Fruit fly (Drosophila melanogaster) whole organism, embryonic: ENCODE data around the gene SPH93.

Source experiments
- Aef1 ChIP-seq: fragments of 200-800 bp; sonication (Bioruptor generic); IDR thresholded peaks from 3 replicates; pipeline ENCODE4 v1.3.6; 2022; ENCODE audit warnings: missing biosample characterization, missing genetic modification characterization
- Bdp1 ChIP-seq: fragments of 200-800 bp; sonication (Bioruptor generic); optimal IDR thresholded peaks from 3 replicates; lab custom pipeline; 2016; ENCODE audit warnings: missing biosample characterization, missing genetic modification characterization
- CG10959 ChIP-seq: fragments of 200-800 bp; sonication (Bioruptor generic); IDR thresholded peaks from 2 replicates; pipeline ENCODE4 v1.3.6; 2022; ENCODE audit warnings: missing biosample characterization, missing genetic modification characterization
- CG11695 ChIP-seq: fragments of 200-800 bp; sonication (Bioruptor generic); IDR thresholded peaks from 3 replicates; pipeline ENCODE4 v1.3.6; 2022; ENCODE audit warnings: missing biosample characterization, missing genetic modification characterization
- CG11696 ChIP-seq: fragments of 200-800 bp; sonication (Bioruptor generic); IDR thresholded peaks from 2 replicates; pipeline ENCODE4 v1.3.6; 2022; ENCODE audit warnings: missing biosample characterization, missing genetic modification characterization
- CG12155 ChIP-seq: fragments of 200-800 bp; sonication (Bioruptor generic); optimal IDR thresholded peaks from 3 replicates; lab custom pipeline; 2016; ENCODE audit warnings: missing biosample characterization, missing genetic modification characterization
- CG13775 ChIP-seq: fragments of 200-800 bp; sonication (Bioruptor generic); optimal IDR thresholded peaks from 3 replicates; lab custom pipeline; 2017; ENCODE audit warnings: missing biosample characterization, mild to moderate bottlenecking, missing genetic modification characterization
- CG14667 ChIP-seq: fragments of 200-800 bp; sonication (Bioruptor generic); IDR thresholded peaks from 2 replicates; pipeline ENCODE4 v1.3.6; 2022; ENCODE audit warnings: missing biosample characterization, missing genetic modification characterization
- CG14965 ChIP-seq: fragments of 200-800 bp; sonication (Bioruptor generic); optimal IDR thresholded peaks from 2 replicates; lab custom pipeline; 2016; ENCODE audit warnings: missing biosample characterization, missing genetic modification characterization, borderline replicate concordance
- CG15269 ChIP-seq: fragments of 200-800 bp; sonication (Bioruptor generic); optimal IDR thresholded peaks from 2 replicates; lab custom pipeline; 2018; ENCODE audit warnings: missing biosample characterization, mild to moderate bottlenecking, missing genetic modification characterization, moderate library complexity
- CG2199 ChIP-seq: fragments of 200-800 bp; sonication (Bioruptor generic); IDR thresholded peaks from 3 replicates; pipeline ENCODE4 v1.3.6; 2022; ENCODE audit warnings: missing biosample characterization, missing genetic modification characterization
- CG2712 ChIP-seq: fragments of 200-800 bp; optimal IDR thresholded peaks from 3 replicates; lab custom pipeline; 2019; ENCODE audit warnings: missing biosample characterization, mild to moderate bottlenecking, missing genetic modification characterization, moderate library complexity
- CG31388 ChIP-seq: fragments of 200-800 bp; sonication (Bioruptor generic); optimal IDR thresholded peaks from 2 replicates; lab custom pipeline; 2016; ENCODE audit warnings: missing biosample characterization, missing genetic modification characterization
- CG32532 ChIP-seq: fragments of 200-800 bp; sonication (Bioruptor generic); IDR thresholded peaks from 2 replicates; pipeline ENCODE4 v1.3.6; 2022; ENCODE audit warnings: missing biosample characterization, missing genetic modification characterization
- CG3995 ChIP-seq: fragments of 200-800 bp; sonication (Bioruptor generic); optimal IDR thresholded peaks from 3 replicates; lab custom pipeline; 2016; ENCODE audit warnings: missing biosample characterization, missing genetic modification characterization
- CG4328 ChIP-seq: fragments of 200-800 bp; sonication (Bioruptor generic); optimal IDR thresholded peaks from 3 replicates; lab custom pipeline; 2017; ENCODE audit warnings: missing biosample characterization, missing genetic modification reagents, missing genetic modification characterization
- CG4424 ChIP-seq: fragments of 200-800 bp; sonication (Bioruptor generic); optimal IDR thresholded peaks from 3 replicates; lab custom pipeline; 2016; ENCODE audit warnings: missing biosample characterization, missing genetic modification characterization
- CG4617 ChIP-seq: fragments of 200-800 bp; sonication (Bioruptor generic); optimal IDR thresholded peaks from 3 replicates; lab custom pipeline; 2016; ENCODE audit warnings: missing biosample characterization, missing genetic modification characterization, borderline replicate concordance
- CG4707 ChIP-seq: fragments of 200-800 bp; sonication (Bioruptor generic); optimal IDR thresholded peaks from 2 replicates; lab custom pipeline; 2018; ENCODE audit warnings: missing biosample characterization, mild to moderate bottlenecking, missing genetic modification characterization, moderate library complexity
- CG5245 ChIP-seq: fragments of 200-800 bp; sonication (Bioruptor generic); optimal IDR thresholded peaks from 3 replicates; lab custom pipeline; 2016; ENCODE audit warnings: missing biosample characterization, missing genetic modification characterization
- CG6689 ChIP-seq: fragments of 200-800 bp; sonication (Bioruptor generic); IDR thresholded peaks from 2 replicates; pipeline ENCODE4 v1.3.6; 2022; ENCODE audit warnings: missing biosample characterization, missing genetic modification characterization
- CG7271 ChIP-seq: fragments of 200-800 bp; sonication (Bioruptor generic); optimal IDR thresholded peaks from 2 replicates; lab custom pipeline; 2018; ENCODE audit warnings: missing biosample characterization, mild to moderate bottlenecking, missing genetic modification characterization, moderate library complexity
- CG7786 ChIP-seq: fragments of 200-800 bp; sonication (Bioruptor generic); optimal IDR thresholded peaks from 2 replicates; lab custom pipeline; 2016; ENCODE audit warnings: missing biosample characterization, missing genetic modification characterization
- CG7928 ChIP-seq: fragments of 200-800 bp; sonication (Bioruptor generic); optimal IDR thresholded peaks from 2 replicates; lab custom pipeline; 2017; ENCODE audit warnings: missing biosample characterization, mild to moderate bottlenecking, missing genetic modification characterization
- CG8359 ChIP-seq: fragments of 200-800 bp; sonication (Bioruptor generic); optimal IDR thresholded peaks from 2 replicates; lab custom pipeline; 2017; ENCODE audit warnings: missing biosample characterization, mild to moderate bottlenecking, missing genetic modification characterization, borderline replicate concordance
- Elba2 ChIP-seq: fragments of 200-800 bp; sonication (Bioruptor generic); optimal IDR thresholded peaks from 3 replicates; lab custom pipeline; 2016; ENCODE audit warnings: missing biosample characterization, missing genetic modification characterization
- HHEX ChIP-seq: fragments of 200-800 bp; sonication (Bioruptor generic); optimal IDR thresholded peaks from 3 replicates; lab custom pipeline; 2017; ENCODE audit warnings: missing biosample characterization, mild to moderate bottlenecking, missing genetic modification characterization, missing genetic modification reagents
- HmgZ ChIP-seq: fragments of 200-800 bp; sonication (Bioruptor generic); optimal IDR thresholded peaks from 2 replicates; lab custom pipeline; 2018; ENCODE audit warnings: missing biosample characterization, mild to moderate bottlenecking, missing genetic modification characterization
- Hmr ChIP-seq: fragments of 200-800 bp; sonication (Bioruptor generic); optimal IDR thresholded peaks from 3 replicates; lab custom pipeline; 2017; ENCODE audit warnings: mild to moderate bottlenecking, missing biosample characterization, missing genetic modification reagents, missing genetic modification characterization
- Nf-YB ChIP-seq: fragments of 200-800 bp; sonication (Bioruptor generic); optimal IDR thresholded peaks from 3 replicates; lab custom pipeline; 2019; ENCODE audit warnings: missing biosample characterization, mild to moderate bottlenecking, missing genetic modification characterization, moderate library complexity
- Poxn ChIP-seq: fragments of 200-800 bp; sonication (Bioruptor generic); IDR thresholded peaks from 2 replicates; pipeline ENCODE4 v1.3.6; 2022; ENCODE audit warnings: missing biosample characterization, missing genetic modification characterization
- Ravus ChIP-seq: fragments of 200-800 bp; sonication (Bioruptor generic); IDR thresholded peaks from 2 replicates; pipeline ENCODE4 v1.3.6; 2022; ENCODE audit warnings: missing biosample characterization, missing genetic modification characterization
- Xbp1 ChIP-seq: fragments of 200-800 bp; sonication (Bioruptor generic); optimal IDR thresholded peaks from 3 replicates; lab custom pipeline; 2016; ENCODE audit warnings: missing biosample characterization, mild to moderate bottlenecking, missing genetic modification characterization
- ab ChIP-seq: fragments of 200-800 bp; sonication (Bioruptor generic); optimal IDR thresholded peaks from 2 replicates; lab custom pipeline; 2016; ENCODE audit warnings: missing biosample characterization, missing genetic modification characterization
- chinmo ChIP-seq: fragments of 200-800 bp; sonication (Bioruptor generic); IDR thresholded peaks from 4 replicates; pipeline ENCODE4 v1.3.6; 2022; ENCODE audit warnings: missing biosample characterization, missing genetic modification characterization; ENCODE audit not compliant: partially characterized antibody
- disco-r ChIP-seq: fragments of 200-800 bp; sonication (Bioruptor generic); optimal IDR thresholded peaks from 2 replicates; lab custom pipeline; 2016; ENCODE audit warnings: missing biosample characterization, missing genetic modification characterization
- dmrt99B ChIP-seq: fragments of 200-800 bp; sonication (Bioruptor generic); optimal IDR thresholded peaks from 2 replicates; lab custom pipeline; 2018; ENCODE audit warnings: missing biosample characterization, mild to moderate bottlenecking, missing genetic modification characterization, moderate library complexity
- esg ChIP-seq: fragments of 200-800 bp; sonication (Bioruptor generic); conservative IDR thresholded peaks from 2 replicates; pipeline ENCODE4 v1.3.6; 2022; ENCODE audit warnings: missing biosample characterization, missing genetic modification characterization
- fd64A ChIP-seq: fragments of 200-800 bp; sonication (Bioruptor generic); optimal IDR thresholded peaks from 3 replicates; lab custom pipeline; 2018; ENCODE audit warnings: missing biosample characterization, mild to moderate bottlenecking, missing genetic modification characterization
- fd96Cb ChIP-seq: fragments of 200-800 bp; sonication (Bioruptor generic); optimal IDR thresholded peaks from 2 replicates; lab custom pipeline; 2018; ENCODE audit warnings: missing biosample characterization, mild to moderate bottlenecking, missing genetic modification characterization, moderate library complexity
- fru ChIP-seq: fragments of >200 bp; optimal IDR thresholded peaks from 2 replicates; lab custom pipeline; 2017
- her ChIP-seq: fragments of 200-800 bp; sonication (Bioruptor generic); optimal IDR thresholded peaks from 2 replicates; lab custom pipeline; 2016; ENCODE audit warnings: missing biosample characterization, missing genetic modification characterization
- maf-S ChIP-seq: fragments of 200-800 bp; sonication (Bioruptor generic); optimal IDR thresholded peaks from 2 replicates; lab custom pipeline; 2016; ENCODE audit warnings: missing biosample characterization, missing genetic modification characterization
- mam ChIP-seq: fragments of 200-800 bp; sonication (Bioruptor generic); optimal IDR thresholded peaks from 3 replicates; lab custom pipeline; 2016; ENCODE audit warnings: missing biosample characterization, missing genetic modification characterization
- pnt ChIP-seq: fragments of 200-800 bp; sonication (Bioruptor generic); optimal IDR thresholded peaks from 3 replicates; lab custom pipeline; 2016; ENCODE audit warnings: missing biosample characterization, missing genetic modification characterization
- rib ChIP-seq: fragments of 200-800 bp; sonication (Bioruptor generic); IDR thresholded peaks from 2 replicates; pipeline ENCODE4 v1.3.6; 2022; ENCODE audit warnings: missing biosample characterization, missing genetic modification characterization
- row ChIP-seq: fragments of 200-800 bp; sonication (Bioruptor generic); IDR thresholded peaks from 3 replicates; pipeline ENCODE4 v1.3.6; 2022; ENCODE audit warnings: missing biosample characterization, missing genetic modification characterization
- sens ChIP-seq: fragments of 200-800 bp; sonication (Bioruptor generic); peaks from one replicate; lab custom pipeline; 2016; ENCODE audit warnings: missing biosample characterization, missing genetic modification characterization
- sna ChIP-seq: fragments of 200-800 bp; sonication (Bioruptor generic); IDR thresholded peaks from 2 replicates; pipeline ENCODE4 v1.3.6; 2022; ENCODE audit warnings: missing biosample characterization, missing genetic modification characterization; ENCODE audit not compliant: partially characterized antibody
- stc ChIP-seq: fragments of 200-800 bp; sonication (Bioruptor generic); IDR thresholded peaks from 2 replicates; pipeline ENCODE4 v1.3.6; 2022; ENCODE audit warnings: missing biosample characterization, missing genetic modification characterization
- sug ChIP-seq: fragments of 200-800 bp; optimal IDR thresholded peaks from 2 replicates; lab custom pipeline; 2019; ENCODE audit warnings: missing biosample characterization, mild to moderate bottlenecking, missing genetic modification characterization, moderate library complexity
- trh ChIP-seq: fragments of 200-800 bp; sonication (Bioruptor generic); optimal IDR thresholded peaks from 2 replicates; lab custom pipeline; 2016; ENCODE audit warnings: missing biosample characterization, missing genetic modification characterization

Gene SPH93

dm6 chr2L:17484174-17484573 lies 28.5 kb upstream of the SPH93 start, which contains the start of the genes GCS2beta and CG5131 (continued):
- TF ChIP-seq CG2712 (peak; percentile 90), CG6689 (GFP tag; lab: Robert Waterston, UW) (peak; percentile 92), maf-S (GFP tag; lab: Kevin White, UChicago) (peak; percentile 95), Elba2 (GFP tag; lab: Kevin White, UChicago) (peak; percentile 72), CG7271 (peak; percentile 31), CG13775 (GFP tag; lab: Kevin White, UChicago) (peak; percentile 92), fd64A (GFP tag; lab: Kevin White, UChicago) (peak; percentile 58), ab (peak; percentile 94), pnt (GFP tag; lab: Kevin White, UChicago) (peak; percentile 97), CG7786 (peak; percentile 98), fd96Cb (peak; percentile 86), disco-r (GFP tag; lab: Kevin White, UChicago) (peak; percentile 88), CG12155 (peak; percentile 95), fru (no peak), stc (peak; percentile 85), Poxn (peak; percentile 90), her (GFP tag; lab: Kevin White, UChicago) (peak; percentile 92), CG14667 (peak; percentile 92), HHEX (peak; percentile 87), dmrt99B (tag; lab: Kevin White, UChicago) (peak; percentile 84), CG32532 (GFP tag; lab: Robert Waterston, UW) (peak; percentile 97), Hmr (GFP tag; lab: Kevin White, UChicago) (peak; percentile 93), CG2199 (GFP tag; lab: Robert Waterston, UW) (peak; percentile 86), CG4707 (peak; percentile 24), CG14965 (GFP tag; lab: Kevin White, UChicago) (peak; percentile 51), esg (peak; percentile 94), Xbp1 (GFP tag; lab: Kevin White, UChicago) (peak; percentile 97), CG31388 (GFP tag; lab: Kevin White, UChicago) (peak; percentile 89), rib (GFP tag; lab: Robert Waterston, UW) (peak; percentile 92), CG11696 (peak; percentile 69), Aef1 (GFP tag; lab: Robert Waterston, UW) (peak; percentile 94), CG5245 (GFP tag; lab: Kevin White, UChicago) (peak; percentile 89), CG4424 (GFP tag; lab: Kevin White, UChicago) (peak; percentile 92), Ravus (GFP tag; lab: Robert Waterston, UW) (peak; percentile 75), CG7928 (GFP tag; lab: Kevin White, UChicago) (peak; percentile 70), CG3995 (peak; percentile 71), CG4328 (GFP tag; lab: Kevin White, UChicago) (peak; percentile 71), Bdp1 (GFP tag; lab: Kevin White, UChicago) (peak; percentile 90), Nf-YB (GFP tag; lab: Kevin White, UChicago) (peak; percentile 61), CG8359 (GFP tag; lab: Kevin White, UChicago) (peak; percentile 42), CG11695 (peak; percentile 84; the same call in 2 of the 3 replicates), CG4617 (GFP tag; lab: Kevin White, UChicago) (peak; percentile 98), HmgZ (tag; lab: Kevin White, UChicago) (peak; percentile 97), sna (GFP tag; lab: Robert Waterston, UW) (peak; percentile 92), CG10959 (GFP tag; lab: Robert Waterston, UW) (peak; percentile 67), mam (peak; percentile 98), row (GFP tag; lab: Robert Waterston, UW) (peak; percentile 94), chinmo (GFP tag; lab: Robert Waterston, UW) (peak; percentile 82; the same call in 2 of the 4 replicates), sug (tag; lab: Kevin White, UChicago) (peak; percentile 89), CG15269 (peak; percentile 89), trh (peak; percentile 86), sens (peak; percentile 99)
